Worm (Caenorhabditis elegans) whole organism, young adult: Measurements from ENCODE around the gene F49C5.3.
A peak's percentile ranks its signal among the peaks of the same experiment; 100 is the strongest.

Source experiments
- B0019.2 ChIP-seq: fragments of 200-800 bp; sonication (Bioruptor generic); conservative IDR thresholded peaks from 2 replicates; pipeline ENCODE4 v1.3.6; 2022; ENCODE audit warnings: missing genetic modification reagents, missing genetic modification characterization, missing compliant biosample characterization
- C06A6.2 ChIP-seq: fragments of 200-800 bp; sonication (Bioruptor generic); conservative IDR thresholded peaks from 2 replicates; pipeline ENCODE4 v1.3.6; 2022; ENCODE audit warnings: missing genetic modification characterization, missing compliant biosample characterization
- C17E4.6 ChIP-seq: fragments of 200-800 bp; sonication (Bioruptor generic); IDR thresholded peaks from 2 replicates; pipeline ENCODE4 v1.3.6; 2022; ENCODE audit warnings: missing genetic modification reagents, missing genetic modification characterization, missing compliant biosample characterization
- F33H1.4 ChIP-seq: fragments of 200-800 bp; sonication (Bioruptor generic); IDR thresholded peaks from 2 replicates; pipeline ENCODE4 v1.3.6; 2022; ENCODE audit warnings: missing genetic modification reagents, missing genetic modification characterization, missing compliant biosample characterization
- F55B11.4 ChIP-seq: sonication (generic microtip); optimal IDR thresholded peaks from 2 replicates; lab custom pipeline; 2016; ENCODE audit warnings: missing compliant biosample characterization, missing genetic modification characterization, borderline replicate concordance; ENCODE audit not compliant: insufficient read depth
- F57C9.4 ChIP-seq: sonication (generic microtip); optimal IDR thresholded peaks from 2 replicates; lab custom pipeline; 2017; ENCODE audit warnings: mild to moderate bottlenecking, missing genetic modification characterization, missing compliant biosample characterization
- K12H6.12 ChIP-seq: fragments of 200-800 bp; sonication (Bioruptor generic); optimal IDR thresholded peaks from 2 replicates; lab custom pipeline; 2018; ENCODE audit warnings: mild to moderate bottlenecking, missing genetic modification characterization, missing compliant biosample characterization
- T07F8.4 ChIP-seq: sonication (generic microtip); optimal IDR thresholded peaks from 2 replicates; lab custom pipeline; 2016; ENCODE audit warnings: mild to moderate bottlenecking, missing genetic modification characterization, moderate library complexity, missing compliant biosample characterization
- Y67H2A.10 ChIP-seq: fragments of 200-800 bp; sonication (Bioruptor generic); conservative IDR thresholded peaks from 2 replicates; pipeline ENCODE4 v1.3.6; 2022; ENCODE audit warnings: missing genetic modification reagents, missing genetic modification characterization, missing compliant biosample characterization
- Y79H2A.3 ChIP-seq: fragments of 200-800 bp; sonication (Bioruptor generic); conservative IDR thresholded peaks from 2 replicates; pipeline ENCODE4 v1.3.6; 2022; ENCODE audit warnings: missing genetic modification reagents, missing genetic modification characterization, missing compliant biosample characterization
- akir-1 ChIP-seq: fragments of 200-800 bp; sonication (Bioruptor generic); optimal IDR thresholded peaks from 2 replicates; lab custom pipeline; 2018; ENCODE audit warnings: mild to moderate bottlenecking, missing genetic modification characterization, moderate library complexity, missing compliant biosample characterization
- bed-2 ChIP-seq: fragments of 200-800 bp; sonication (Bioruptor generic); IDR thresholded peaks from 2 replicates; pipeline ENCODE4 v1.3.6; 2022; ENCODE audit warnings: missing genetic modification reagents, missing genetic modification characterization, missing compliant biosample characterization
- ceh-100 ChIP-seq: fragments of 200-800 bp; sonication (Bioruptor generic); IDR thresholded peaks from 2 replicates; pipeline ENCODE4 v1.3.6; 2022; ENCODE audit warnings: missing genetic modification reagents, missing genetic modification characterization, missing compliant biosample characterization
- ceh-91 ChIP-seq: fragments of 200-800 bp; sonication (Bioruptor generic); IDR thresholded peaks from 2 replicates; pipeline ENCODE4 v1.3.6; 2022; ENCODE audit warnings: missing genetic modification reagents, missing genetic modification characterization, missing compliant biosample characterization
- die-1 ChIP-seq: sonication (generic microtip); optimal IDR thresholded peaks from 2 replicates; lab custom pipeline; 2016; ENCODE audit warnings: missing genotype, mild to moderate bottlenecking, missing genetic modification characterization, missing compliant biosample characterization
- dpff-1 ChIP-seq: sonication (generic microtip); optimal IDR thresholded peaks from 2 replicates; lab custom pipeline; 2017; ENCODE audit warnings: mild to moderate bottlenecking, missing genetic modification characterization, missing compliant biosample characterization
- egrh-3 ChIP-seq: fragments of 200-800 bp; sonication (Bioruptor generic); IDR thresholded peaks from 2 replicates; pipeline ENCODE4 v1.3.6; 2022; ENCODE audit warnings: missing genetic modification reagents, missing genetic modification characterization, missing compliant biosample characterization
- ets-4 ChIP-seq: fragments of 200-800 bp; sonication (Bioruptor generic); optimal IDR thresholded peaks from 2 replicates; lab custom pipeline; 2018; ENCODE audit warnings: mild to moderate bottlenecking, missing genetic modification characterization, missing compliant biosample characterization
- fkh-3 ChIP-seq: sonication (generic microtip); optimal IDR thresholded peaks from 2 replicates; lab custom pipeline; 2016; ENCODE audit warnings: mild to moderate bottlenecking, missing genetic modification characterization, missing compliant biosample characterization
- gei-17 ChIP-seq: fragments of 200-800 bp; sonication (Bioruptor generic); optimal IDR thresholded peaks from 2 replicates; lab custom pipeline; 2018; ENCODE audit warnings: mild to moderate bottlenecking, missing genetic modification characterization, missing compliant biosample characterization
- hmg-20 ChIP-seq: fragments of 200-800 bp; sonication (Bioruptor generic); IDR thresholded peaks from 2 replicates; pipeline ENCODE4 v1.3.6; 2022; ENCODE audit warnings: missing genetic modification reagents, missing genetic modification characterization, missing compliant biosample characterization
- hrde-1 ChIP-seq: sonication (generic microtip); optimal IDR thresholded peaks from 2 replicates; lab custom pipeline; 2016; ENCODE audit warnings: missing genetic modification characterization, mild to moderate bottlenecking, missing compliant biosample characterization, moderate library complexity, missing genotype, missing genetic modification reagents, borderline replicate concordance
- hsf-1 ChIP-seq: fragments of 200-800 bp; sonication (Bioruptor generic); IDR thresholded peaks from 2 replicates; pipeline ENCODE4 v1.3.6; 2022; ENCODE audit warnings: missing genetic modification reagents, missing genetic modification characterization, missing compliant biosample characterization
- lag-1 ChIP-seq: fragments of 200-800 bp; sonication (Bioruptor generic); IDR thresholded peaks from 2 replicates; pipeline ENCODE4 v1.3.6; 2022; ENCODE audit warnings: missing genetic modification reagents, missing genetic modification characterization, missing compliant biosample characterization
- let-526 ChIP-seq: fragments of 200-800 bp; sonication (Bioruptor generic); IDR thresholded peaks from 2 replicates; pipeline ENCODE4 v1.3.6; 2022; ENCODE audit warnings: missing genetic modification reagents, missing genetic modification characterization, missing compliant biosample characterization
- lin-26 ChIP-seq: fragments of 200-800 bp; sonication (Bioruptor generic); IDR thresholded peaks from 2 replicates; pipeline ENCODE4 v1.3.6; 2022; ENCODE audit warnings: missing genetic modification reagents, missing genetic modification characterization, missing compliant biosample characterization
- lin-35 ChIP-seq, 3 experiments: fragments of 150-350 bp in 2 of 3; sonication (generic microtip) in 1 of 3; optimal IDR thresholded peaks; 2 replicates each; lab custom pipeline; 2014 to 2018; ENCODE audit warnings: missing biosample characterization in 3 of 3, missing genetic modification characterization in 3 of 3, missing genetic modification reagents in 3 of 3
- lin-40 ChIP-seq: sonication (generic microtip); optimal IDR thresholded peaks from 2 replicates; lab custom pipeline; 2016; ENCODE audit warnings: missing genetic modification characterization, mild to moderate bottlenecking, missing compliant biosample characterization, missing genotype, missing genetic modification reagents
- madf-8 ChIP-seq: fragments of 200-800 bp; sonication (Bioruptor generic); conservative IDR thresholded peaks from 2 replicates; pipeline ENCODE4 v1.3.6; 2022; ENCODE audit warnings: missing genetic modification reagents, missing genetic modification characterization, missing compliant biosample characterization
- mel-28 ChIP-seq: sonication (generic microtip); optimal IDR thresholded peaks from 2 replicates; lab custom pipeline; 2016; ENCODE audit warnings: borderline replicate concordance, mild to moderate bottlenecking, missing genetic modification characterization, missing compliant biosample characterization
- mes-4 ChIP-seq: sonication (generic microtip); optimal IDR thresholded peaks from 2 replicates; lab custom pipeline; 2016; ENCODE audit warnings: missing genotype, missing genetic modification characterization, missing compliant biosample characterization
- mxl-1 ChIP-seq: sonication (generic microtip); optimal IDR thresholded peaks from 2 replicates; lab custom pipeline; 2016; ENCODE audit warnings: missing genetic modification characterization, missing compliant biosample characterization
- nfya-1 ChIP-seq: sonication (generic microtip); optimal IDR thresholded peaks from 2 replicates; lab custom pipeline; 2017; ENCODE audit warnings: antibody characterized with exemption, missing compliant biosample characterization, missing genetic modification characterization, borderline replicate concordance; ENCODE audit not compliant: insufficient read depth
- nfyb-1 ChIP-seq: fragments of 200-800 bp; sonication (Bioruptor generic); IDR thresholded peaks from 2 replicates; pipeline ENCODE4 v1.3.6; 2022; ENCODE audit warnings: missing genetic modification reagents, missing genetic modification characterization, missing compliant biosample characterization
- nhr-120 ChIP-seq: fragments of 200-800 bp; sonication (Bioruptor generic); IDR thresholded peaks from 2 replicates; pipeline ENCODE4 v1.3.6; 2022; ENCODE audit warnings: missing genetic modification characterization, missing compliant biosample characterization
- nhr-90 ChIP-seq: sonication (generic microtip); optimal IDR thresholded peaks from 2 replicates; lab custom pipeline; 2016; ENCODE audit warnings: missing genotype, mild to moderate bottlenecking, missing genetic modification characterization, missing compliant biosample characterization
- pha-4 ChIP-seq: fragments of 150-350 bp; sonication (generic microtip); optimal IDR thresholded peaks from 2 replicates; lab custom pipeline; 2014; ENCODE audit warnings: missing biosample characterization, missing genetic modification reagents, missing genetic modification characterization
- sdz-38 ChIP-seq: sonication (generic microtip); optimal IDR thresholded peaks from 2 replicates; lab custom pipeline; 2016; ENCODE audit warnings: missing genotype, missing genetic modification characterization, missing compliant biosample characterization
- snpc-1.1 ChIP-seq: sonication (generic microtip); optimal IDR thresholded peaks from 2 replicates; lab custom pipeline; 2017; ENCODE audit warnings: missing genetic modification characterization, mild to moderate bottlenecking, missing compliant biosample characterization, antibody characterized with exemption, moderate library complexity, missing genotype, missing genetic modification reagents; ENCODE audit not compliant: insufficient read depth
- snpc-4 ChIP-seq, 5 experiments: fragments of 150-350 bp in 1 of 5; sonication (generic microtip) in 4 of 5; optimal IDR thresholded peaks; 2 replicates each; lab custom pipeline; 2014 to 2018; ENCODE audit warnings: missing genetic modification characterization in 5 of 5, missing biosample characterization in 3 of 5, antibody characterized with exemption in 2 of 5, mild to moderate bottlenecking in 2 of 5, missing compliant biosample characterization in 2 of 5, missing genotype in 2 of 5, moderate library complexity in 2 of 5, missing genetic modification reagents in 1 of 5
- sptf-2 ChIP-seq: fragments of 200-800 bp; sonication (Bioruptor generic); optimal IDR thresholded peaks from 2 replicates; lab custom pipeline; 2018; ENCODE audit warnings: mild to moderate bottlenecking, missing genetic modification characterization, missing compliant biosample characterization
- tbp1 ChIP-seq: fragments of 200-800 bp; sonication (Bioruptor generic); optimal IDR thresholded peaks from 2 replicates; lab custom pipeline; 2018; ENCODE audit warnings: mild to moderate bottlenecking, missing genetic modification characterization, missing compliant biosample characterization
- unc-62 ChIP-seq: fragments of 150-350 bp; optimal IDR thresholded peaks from 2 replicates; lab custom pipeline; 2014; ENCODE audit warnings: missing biosample characterization, missing genetic modification reagents, missing genetic modification characterization
- xnd-1 ChIP-seq: sonication (generic microtip); optimal IDR thresholded peaks from 2 replicates; lab custom pipeline; 2016; ENCODE audit warnings: missing genotype, missing genetic modification reagents, missing genetic modification characterization, missing compliant biosample characterization
- ztf-25 ChIP-seq: fragments of 200-800 bp; sonication (Bioruptor generic); IDR thresholded peaks from 2 replicates; pipeline ENCODE4 v1.3.6; 2022; ENCODE audit warnings: missing genetic modification reagents, missing genetic modification characterization, missing compliant biosample characterization
- ztf-28 ChIP-seq: fragments of 200-800 bp; sonication (Bioruptor generic); IDR thresholded peaks from 2 replicates; pipeline ENCODE4 v1.3.6; 2022; ENCODE audit warnings: missing genetic modification reagents, missing genetic modification characterization, missing compliant biosample characterization
- ztf-3 ChIP-seq: fragments of 200-800 bp; sonication (Bioruptor generic); optimal IDR thresholded peaks from 2 replicates; lab custom pipeline; 2018; ENCODE audit warnings: mild to moderate bottlenecking, missing genetic modification characterization, missing compliant biosample characterization

The F49C5.3 gene

DNA sequence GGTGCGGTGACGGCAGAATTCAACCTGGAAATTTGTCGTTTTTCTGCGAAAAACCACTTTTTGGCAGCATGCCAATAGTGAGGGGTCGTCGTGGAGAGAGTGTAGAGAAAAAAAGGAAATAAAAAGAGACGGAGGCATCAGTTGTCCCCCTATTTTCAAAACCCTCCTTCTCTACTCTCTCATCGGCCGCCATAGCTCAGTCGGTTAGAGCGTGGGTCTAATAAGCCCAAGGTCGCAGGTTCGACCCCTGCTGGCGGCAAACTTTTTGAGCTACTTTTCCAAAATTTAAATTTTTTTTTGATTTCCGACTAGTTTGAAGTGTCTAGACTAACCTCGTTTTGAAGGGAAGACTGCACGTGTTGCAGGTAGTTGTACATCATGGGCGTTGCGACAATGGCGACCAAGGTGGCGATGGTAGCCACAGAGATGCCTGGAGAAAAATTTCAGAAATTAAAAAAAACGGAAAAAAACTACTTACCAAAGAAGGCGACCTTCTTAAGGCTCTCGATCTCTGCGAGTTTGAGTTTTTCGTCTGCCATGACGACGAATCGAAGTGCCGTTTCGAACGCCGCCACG, 41.7 kb upstream of the F49C5.3 start, which contains the start of gene col-85 (continued):
- TF ChIP-seq ztf-25 (GFP tag; lab: Robert Waterston, UW) = peak; percentile 93
- TF ChIP-seq Y79H2A.3 (GFP tag; lab: Robert Waterston, UW) = no peak
- TF ChIP-seq snpc-1.1 (tag; lab: Kevin White, UChicago) = peak; percentile 90
- TF ChIP-seq F57C9.4 (tag; lab: Kevin White, UChicago) = no peak
- no peak for TF ChIP-seq akir-1 (GFP tag; lab: Kevin White, UChicago)
- peak; percentile 87 for TF ChIP-seq die-1
- TF ChIP-seq tbp1 (GFP tag; lab: Kevin White, UChicago) = peak; percentile 95
- no peak for TF ChIP-seq dpff-1 (tag; lab: Kevin White, UChicago)
- no peak for TF ChIP-seq pha-4
- peak in 1 of 3 experiments; percentile 78 for TF ChIP-seq lin-35 (GFP tag; optimal IDR thresholded peaks at IDR 0.05; lab: Kevin White, UChicago)
- TF ChIP-seq mxl-1 (tag; lab: Kevin White, UChicago) = peak; percentile 88
- TF ChIP-seq ets-4 (GFP tag; lab: Kevin White, UChicago) = no peak
- TF ChIP-seq ceh-91 = peak; percentile 43
- TF ChIP-seq ztf-3 (GFP tag; lab: Kevin White, UChicago) = peak; percentile 55
- TF ChIP-seq nhr-120 (GFP tag; lab: Robert Waterston, UW) = 0 out of 2 replicates have a peak, but pooled peaks have one; percentile 28
- peak; percentile 45 for TF ChIP-seq mes-4 (tag; lab: Kevin White, UChicago)
- peak; percentile 94 for TF ChIP-seq nhr-90
- no peak for TF ChIP-seq lin-40 (tag; lab: Kevin White, UChicago)
- no peak for TF ChIP-seq C17E4.6
- no peak for TF ChIP-seq egrh-3 (GFP tag; lab: Robert Waterston, UW)
- TF ChIP-seq lag-1 (GFP tag; lab: Robert Waterston, UW) = no peak
- TF ChIP-seq ztf-28 = peak; percentile 81
- TF ChIP-seq madf-8 (GFP tag; lab: Robert Waterston, UW) = no peak; the same call in 1 of the 2 replicates
- TF ChIP-seq T07F8.4 = peak; percentile 85
- TF ChIP-seq mel-28 = peak; percentile 3
- peak; percentile 74 for TF ChIP-seq hrde-1
- TF ChIP-seq B0019.2 (GFP tag; lab: Robert Waterston, UW) = peak; percentile 75
- peak; percentile 78 for TF ChIP-seq ceh-100 (GFP tag; lab: Robert Waterston, UW)
- TF ChIP-seq lin-26 = peak; percentile 98
- TF ChIP-seq F55B11.4 = no peak
- TF ChIP-seq sdz-38 (tag; lab: Kevin White, UChicago) = no peak
- peak; percentile 5 for TF ChIP-seq gei-17 (GFP tag; lab: Kevin White, UChicago)
- TF ChIP-seq bed-2 (GFP tag; lab: Robert Waterston, UW) = no peak
- peak; percentile 23 for TF ChIP-seq K12H6.12 (tag; lab: Kevin White, UChicago)
- peak; percentile 87 for TF ChIP-seq fkh-3 (tag; lab: Kevin White, UChicago)
- TF ChIP-seq unc-62 (GFP tag; lab: Kevin White, UChicago) = no peak
- peak; percentile 52; the same call in 1 of the 2 replicates for TF ChIP-seq hsf-1 (GFP tag; lab: Robert Waterston, UW)
- peak; percentile 42 for TF ChIP-seq sptf-2
- TF ChIP-seq hmg-20 (GFP tag; lab: Robert Waterston, UW) = peak; percentile 67
- TF ChIP-seq Y67H2A.10 = no peak
- TF ChIP-seq nfya-1 = no peak
- TF ChIP-seq snpc-4 (GFP tag; optimal IDR thresholded peaks at IDR 0.05; lab: Kevin White, UChicago) = peak; percentile 91
- TF ChIP-seq snpc-4 (tag; optimal IDR thresholded peaks at IDR 0.05; lab: Kevin White, UChicago) = peak; percentile 92 to 97 (median 95)
- peak; percentile 53 for TF ChIP-seq F33H1.4 (GFP tag; lab: Robert Waterston, UW)
- TF ChIP-seq let-526 (GFP tag; lab: Robert Waterston, UW) = 0 out of 2 replicates have a peak, but pooled peaks have one; percentile 35
- no peak for TF ChIP-seq xnd-1 (tag; lab: Kevin White, UChicago)
- TF ChIP-seq nfyb-1 (GFP tag; lab: Robert Waterston, UW) = peak; percentile 93
- TF ChIP-seq C06A6.2 = 0 out of 2 replicates have a peak, but pooled peaks have one; percentile 35
